Fruit fly (Drosophila melanogaster) whole organism, embryonic: Measurements from ENCODE around the gene Polr2I.

ENCODE experiments used
- Antp ChIP-seq: fragments of 200-800 bp; sonication (Bioruptor generic); optimal IDR thresholded peaks from 3 replicates; lab custom pipeline; 2016; ENCODE audit warnings: missing biosample characterization, missing genetic modification characterization
- BtbVII ChIP-seq: fragments of 200-800 bp; sonication (Bioruptor generic); optimal IDR thresholded peaks from 3 replicates; lab custom pipeline; 2017; ENCODE audit warnings: missing biosample characterization, mild to moderate bottlenecking, missing genetic modification characterization
- CG10565 ChIP-seq: fragments of 200-800 bp; sonication (Bioruptor generic); optimal IDR thresholded peaks from 3 replicates; lab custom pipeline; 2016; ENCODE audit warnings: missing biosample characterization, mild to moderate bottlenecking, missing genetic modification characterization
- CG12155 ChIP-seq: fragments of 200-800 bp; sonication (Bioruptor generic); optimal IDR thresholded peaks from 3 replicates; lab custom pipeline; 2016; ENCODE audit warnings: missing biosample characterization, missing genetic modification characterization
- CG12299 ChIP-seq: fragments of 200-800 bp; sonication (Bioruptor generic); optimal IDR thresholded peaks from 2 replicates; lab custom pipeline; 2018; ENCODE audit warnings: missing biosample characterization, mild to moderate bottlenecking, missing genetic modification characterization
- CG13287 ChIP-seq: fragments of 200-800 bp; sonication (Bioruptor generic); IDR thresholded peaks from 2 replicates; pipeline ENCODE4 v1.3.6; 2022; ENCODE audit warnings: missing biosample characterization, missing genetic modification characterization; ENCODE audit not compliant: partially characterized antibody
- CG14050 ChIP-seq: fragments of 200-800 bp; sonication (Bioruptor generic); IDR thresholded peaks from 3 replicates; pipeline ENCODE4 v1.3.6; 2022; ENCODE audit warnings: missing biosample characterization, missing genetic modification characterization
- CG15073 ChIP-seq: fragments of 200-800 bp; sonication (Bioruptor generic); optimal IDR thresholded peaks from 2 replicates; lab custom pipeline; 2016; ENCODE audit warnings: missing biosample characterization, missing genetic modification characterization
- CG16863 ChIP-seq: fragments of 200-800 bp; sonication (Bioruptor generic); optimal IDR thresholded peaks from 3 replicates; lab custom pipeline; 2016; ENCODE audit warnings: missing biosample characterization, missing genetic modification characterization
- CG17328 ChIP-seq: fragments of 200-800 bp; sonication (Bioruptor generic); IDR thresholded peaks from 2 replicates; pipeline ENCODE4 v1.3.6; 2022; ENCODE audit warnings: missing biosample characterization, missing genetic modification characterization
- CG17361 ChIP-seq: fragments of 200-800 bp; sonication (Bioruptor generic); IDR thresholded peaks from 3 replicates; pipeline ENCODE4 v1.3.6; 2022; ENCODE audit warnings: missing biosample characterization, missing genetic modification characterization
- CG17385 ChIP-seq: fragments of 200-800 bp; sonication (Bioruptor generic); optimal IDR thresholded peaks from 3 replicates; lab custom pipeline; 2018; ENCODE audit warnings: missing biosample characterization, mild to moderate bottlenecking, missing genetic modification characterization
- CG1792 ChIP-seq: fragments of 200-800 bp; sonication (Bioruptor generic); optimal IDR thresholded peaks from 2 replicates; lab custom pipeline; 2016; ENCODE audit warnings: missing biosample characterization, missing genetic modification characterization
- CG2199 ChIP-seq: fragments of 200-800 bp; sonication (Bioruptor generic); IDR thresholded peaks from 3 replicates; pipeline ENCODE4 v1.3.6; 2022; ENCODE audit warnings: missing biosample characterization, missing genetic modification characterization
- CG31441 ChIP-seq: fragments of 200-800 bp; sonication (Bioruptor generic); IDR thresholded peaks from 2 replicates; pipeline ENCODE4 v1.3.6; 2022; ENCODE audit warnings: missing biosample characterization, missing genetic modification characterization
- CG4328 ChIP-seq: fragments of 200-800 bp; sonication (Bioruptor generic); optimal IDR thresholded peaks from 3 replicates; lab custom pipeline; 2017; ENCODE audit warnings: missing biosample characterization, missing genetic modification reagents, missing genetic modification characterization
- CG6791 ChIP-seq: fragments of 200-800 bp; sonication (Bioruptor generic); IDR thresholded peaks from 3 replicates; pipeline ENCODE4 v1.3.6; 2022; ENCODE audit warnings: missing biosample characterization, missing genetic modification characterization; ENCODE audit not compliant: partially characterized antibody
- CG9437 ChIP-seq: fragments of 200-800 bp; sonication (Bioruptor generic); optimal IDR thresholded peaks from 2 replicates; lab custom pipeline; 2018; ENCODE audit warnings: missing biosample characterization, mild to moderate bottlenecking, missing genetic modification characterization
- CG9609 ChIP-seq: fragments of 200-800 bp; sonication (Bioruptor generic); optimal IDR thresholded peaks from 3 replicates; lab custom pipeline; 2016; ENCODE audit warnings: missing biosample characterization, missing genetic modification characterization
- CG9817 ChIP-seq: fragments of 200-800 bp; sonication (Bioruptor generic); optimal IDR thresholded peaks from 2 replicates; lab custom pipeline; 2018; ENCODE audit warnings: missing biosample characterization, mild to moderate bottlenecking, missing genetic modification characterization, moderate library complexity
- Camta ChIP-seq: fragments of 200-800 bp; sonication (Bioruptor generic); optimal IDR thresholded peaks from 2 replicates; lab custom pipeline; 2016; ENCODE audit warnings: missing biosample characterization, missing genetic modification characterization
- CoRest ChIP-seq: fragments of 200-800 bp; sonication (Bioruptor generic); optimal IDR thresholded peaks from 3 replicates; lab custom pipeline; 2018; ENCODE audit warnings: missing biosample characterization, mild to moderate bottlenecking, missing genetic modification characterization, moderate library complexity
- Dll ChIP-seq: fragments of 200-800 bp; sonication (Bioruptor generic); IDR thresholded peaks from 4 replicates; pipeline ENCODE4 v1.3.6; 2022; ENCODE audit warnings: missing biosample characterization, missing genetic modification characterization; ENCODE audit not compliant: partially characterized antibody
- Dref ChIP-seq: fragments of 200-800 bp; sonication (Bioruptor generic); IDR thresholded peaks from 2 replicates; pipeline ENCODE4 v1.3.6; 2022; ENCODE audit warnings: missing biosample characterization, missing genetic modification characterization
- E2f1 ChIP-seq: fragments of 200-800 bp; sonication (Bioruptor generic); IDR thresholded peaks from 2 replicates; pipeline ENCODE4 v1.3.6; 2022; ENCODE audit warnings: missing biosample characterization, missing genetic modification characterization
- E2f2 ChIP-seq: fragments of 200-800 bp; sonication (Bioruptor generic); IDR thresholded peaks from 2 replicates; pipeline ENCODE4 v1.3.6; 2022; ENCODE audit warnings: missing biosample characterization, missing genetic modification characterization
- H15 ChIP-seq: fragments of 200-800 bp; sonication (Bioruptor generic); IDR thresholded peaks from 3 replicates; pipeline ENCODE4 v1.3.6; 2022; ENCODE audit warnings: missing biosample characterization, missing genetic modification characterization
- HmgD ChIP-seq: fragments of 200-800 bp; sonication (Bioruptor generic); optimal IDR thresholded peaks from 3 replicates; lab custom pipeline; 2016; ENCODE audit warnings: missing biosample characterization, missing genetic modification characterization
- MBD-R2 ChIP-seq: fragments of 200-800 bp; sonication (Bioruptor generic); IDR thresholded peaks from 2 replicates; pipeline ENCODE4 v1.3.6; 2022; ENCODE audit warnings: missing biosample characterization, missing genetic modification characterization
- Nf-YC ChIP-seq: fragments of 200-800 bp; optimal IDR thresholded peaks from 3 replicates; lab custom pipeline; 2019; ENCODE audit warnings: missing biosample characterization, mild to moderate bottlenecking, missing genetic modification characterization, moderate library complexity
- Optix ChIP-seq: fragments of 200-800 bp; sonication (Bioruptor generic); IDR thresholded peaks from 3 replicates; pipeline ENCODE4 v1.3.6; 2022; ENCODE audit warnings: missing biosample characterization, missing genetic modification characterization
- al ChIP-seq: fragments of 200-800 bp; sonication (Bioruptor generic); IDR thresholded peaks from 2 replicates; pipeline ENCODE4 v1.3.6; 2022; ENCODE audit warnings: missing biosample characterization, missing genetic modification characterization
- ap ChIP-seq: fragments of 200-800 bp; sonication (Bioruptor generic); IDR thresholded peaks from 2 replicates; pipeline ENCODE4 v1.3.6; 2022; ENCODE audit warnings: missing biosample characterization, missing genetic modification characterization
- bbx ChIP-seq: fragments of 200-800 bp; sonication (Bioruptor generic); IDR thresholded peaks from 2 replicates; pipeline ENCODE4 v1.3.6; 2022; ENCODE audit warnings: missing biosample characterization, missing genetic modification characterization; ENCODE audit not compliant: partially characterized antibody
- dmrt11E ChIP-seq: fragments of 200-800 bp; sonication (Bioruptor generic); optimal IDR thresholded peaks from 3 replicates; lab custom pipeline; 2018; ENCODE audit warnings: missing biosample characterization, mild to moderate bottlenecking, missing genetic modification characterization, moderate library complexity
- dmrt99B ChIP-seq: fragments of 200-800 bp; sonication (Bioruptor generic); optimal IDR thresholded peaks from 2 replicates; lab custom pipeline; 2018; ENCODE audit warnings: missing biosample characterization, mild to moderate bottlenecking, missing genetic modification characterization, moderate library complexity
- ems ChIP-seq: fragments of 200-800 bp; sonication (Bioruptor generic); optimal IDR thresholded peaks from 3 replicates; lab custom pipeline; 2016; ENCODE audit warnings: missing biosample characterization, missing genetic modification characterization
- hbn ChIP-seq: fragments of 200-800 bp; sonication (Bioruptor generic); IDR thresholded peaks from 2 replicates; pipeline ENCODE4 v1.3.6; 2022; ENCODE audit warnings: missing biosample characterization, missing genetic modification characterization; ENCODE audit not compliant: partially characterized antibody
- jumu ChIP-seq: fragments of 200-800 bp; sonication (Bioruptor generic); optimal IDR thresholded peaks from 3 replicates; lab custom pipeline; 2016; ENCODE audit warnings: missing biosample characterization, missing genetic modification characterization
- oc ChIP-seq: fragments of 200-800 bp; sonication (Bioruptor generic); optimal IDR thresholded peaks from 2 replicates; lab custom pipeline; 2018; ENCODE audit warnings: missing biosample characterization, mild to moderate bottlenecking, missing genetic modification characterization, moderate library complexity
- otp ChIP-seq: fragments of 200-800 bp; sonication (Bioruptor generic); IDR thresholded peaks from 3 replicates; pipeline ENCODE4, ENCODE4 v1.3.6; 2022; ENCODE audit warnings: missing biosample characterization, missing genetic modification characterization
- pho ChIP-seq: fragments of 200-800 bp; sonication (Bioruptor generic); optimal IDR thresholded peaks from 2 replicates; lab custom pipeline; 2016; ENCODE audit warnings: missing biosample characterization, missing genetic modification characterization
- run ChIP-seq: fragments of 200-800 bp; sonication (Bioruptor generic); optimal IDR thresholded peaks from 3 replicates; lab custom pipeline; 2018; ENCODE audit warnings: missing biosample characterization, mild to moderate bottlenecking, missing genetic modification characterization
- sc ChIP-seq, 3 experiments: fragments of >200 bp in 2 of 3; fragments of 200-800 bp in 1 of 3; sonication (Bioruptor generic) in 1 of 3; optimal IDR thresholded peaks; 2 replicates in 2 of 3; 3 replicates in 1 of 3; lab custom pipeline; 2017; ENCODE audit warnings: mild to moderate bottlenecking in 1 of 3, missing biosample characterization in 1 of 3, missing genetic modification characterization in 1 of 3, missing genetic modification reagents in 1 of 3
- scrt ChIP-seq: fragments of 200-800 bp; sonication (Bioruptor generic); optimal IDR thresholded peaks from 2 replicates; lab custom pipeline; 2018; ENCODE audit warnings: missing biosample characterization, mild to moderate bottlenecking, missing genetic modification characterization, moderate library complexity
- sens-2 ChIP-seq: fragments of 200-800 bp; sonication (Bioruptor generic); IDR thresholded peaks from 2 replicates; pipeline ENCODE4 v1.3.6; 2022; ENCODE audit warnings: missing biosample characterization, missing genetic modification characterization
- seq ChIP-seq: fragments of 200-800 bp; sonication (Bioruptor generic); IDR thresholded peaks from 2 replicates; pipeline ENCODE4 v1.3.6; 2022; ENCODE audit warnings: missing biosample characterization, missing genetic modification characterization
- shn ChIP-seq: fragments of 200-800 bp; sonication (Bioruptor generic); optimal IDR thresholded peaks from 3 replicates; lab custom pipeline; 2016; ENCODE audit warnings: missing biosample characterization, missing genetic modification characterization
- slp2 ChIP-seq: fragments of 200-800 bp; sonication (Bioruptor generic); optimal IDR thresholded peaks from 2 replicates; lab custom pipeline; 2016; ENCODE audit warnings: missing biosample characterization, missing genetic modification characterization
- twi ChIP-seq: fragments of 200-800 bp; optimal IDR thresholded peaks from 2 replicates; lab custom pipeline; 2019; ENCODE audit warnings: missing biosample characterization, mild to moderate bottlenecking, missing genetic modification characterization, moderate library complexity
- wor ChIP-seq: fragments of 200-800 bp; sonication (Bioruptor generic); IDR thresholded peaks from 2 replicates; pipeline ENCODE4 v1.3.6; 2022; ENCODE audit warnings: missing biosample characterization, missing genetic modification characterization

Gene Polr2I

dm6 chr3R:14283042-14283626 lies 25.8 kb upstream of the Polr2I start (continued):
- TF ChIP-seq sc (optimal IDR thresholded peaks at IDR 0.05; lab: Kevin White, UChicago) (no peak), sc (GFP tag; optimal IDR thresholded peaks at IDR 0.05; lab: Kevin White, UChicago) (no peak), Dll (GFP tag; lab: Robert Waterston, UW) (no peak), CG6791 (no peak), CG2199 (GFP tag; lab: Robert Waterston, UW) (no peak), jumu (GFP tag; lab: Kevin White, UChicago) (no peak), CG10565 (no peak), CG12155 (GFP tag; lab: Kevin White, UChicago) (peak; percentile 34), twi (tag; lab: Kevin White, UChicago) (no peak), CG9609 (GFP tag; lab: Kevin White, UChicago) (no peak), Antp (GFP tag; lab: Kevin White, UChicago) (peak; percentile 23), MBD-R2 (GFP tag; lab: Robert Waterston, UW) (no peak), CG9817 (tag; lab: Kevin White, UChicago) (peak; percentile 45), Optix (GFP tag; lab: Robert Waterston, UW) (no peak), oc (tag; lab: Kevin White, UChicago) (no peak), CG15073 (GFP tag; lab: Kevin White, UChicago) (no peak), CG9437 (no peak), hbn (GFP tag; lab: Robert Waterston, UW) (no peak), CG17361 (GFP tag; lab: Robert Waterston, UW) (no peak), seq (no peak), CG17328 (GFP tag; lab: Robert Waterston, UW) (no peak), dmrt11E (no peak), ems (GFP tag; lab: Kevin White, UChicago) (no peak), CG17385 (GFP tag; lab: Kevin White, UChicago) (peak; percentile 18), otp (no peak), slp2 (GFP tag; lab: Kevin White, UChicago) (no peak), H15 (no peak), al (GFP tag; lab: Robert Waterston, UW) (no peak), run (no peak), CG12299 (tag; lab: Kevin White, UChicago) (no peak), wor (GFP tag; lab: Robert Waterston, UW) (no peak), Camta (GFP tag; lab: Kevin White, UChicago) (peak; percentile 8), CG13287 (GFP tag; lab: Robert Waterston, UW) (no peak), CoRest (tag; lab: Kevin White, UChicago) (peak; percentile 63), dmrt99B (peak; percentile 40), E2f1 (GFP tag; lab: Robert Waterston, UW) (no peak), CG1792 (GFP tag; lab: Kevin White, UChicago) (no peak), bbx (no peak), shn (peak; percentile 58), sens-2 (GFP tag; lab: Robert Waterston, UW) (no peak), BtbVII (GFP tag; lab: Kevin White, UChicago) (no peak), scrt (GFP tag; lab: Kevin White, UChicago) (peak; percentile 14), CG14050 (GFP tag; lab: Robert Waterston, UW) (no peak), HmgD (GFP tag; lab: Kevin White, UChicago) (no peak), pho (peak; percentile 23), E2f2 (no peak), CG31441 (no peak), ap (no peak), CG16863 (GFP tag; lab: Kevin White, UChicago) (peak; percentile 16), Dref (GFP tag; lab: Robert Waterston, UW) (no peak), Nf-YC (tag; lab: Kevin White, UChicago) (no peak), CG4328 (GFP tag; lab: Kevin White, UChicago) (no peak)
